Worm (Caenorhabditis elegans) whole organism, young adult: ENCODE data around the gene cogc-6.

Experiments
- B0035.1 ChIP-seq: sonication (generic microtip); optimal IDR thresholded peaks from 2 replicates; lab custom pipeline; 2016; ENCODE audit warnings: missing genetic modification characterization, mild to moderate bottlenecking, missing compliant biosample characterization, missing genotype, missing genetic modification reagents
- C17E4.6 ChIP-seq: fragments of 200-800 bp; sonication (Bioruptor generic); IDR thresholded peaks from 2 replicates; pipeline ENCODE4 v1.3.6; 2022; ENCODE audit warnings: missing genetic modification reagents, missing genetic modification characterization, missing compliant biosample characterization
- F10E7.11 ChIP-seq: sonication (generic microtip); optimal IDR thresholded peaks from 2 replicates; lab custom pipeline; 2017; ENCODE audit warnings: mild to moderate bottlenecking, missing genetic modification characterization, moderate library complexity, missing compliant biosample characterization
- F22D6.2 ChIP-seq: sonication (generic microtip); optimal IDR thresholded peaks from 2 replicates; lab custom pipeline; 2016; ENCODE audit warnings: mild to moderate bottlenecking, missing genetic modification characterization, missing compliant biosample characterization
- F33H1.4 ChIP-seq: fragments of 200-800 bp; sonication (Bioruptor generic); IDR thresholded peaks from 2 replicates; pipeline ENCODE4 v1.3.6; 2022; ENCODE audit warnings: missing genetic modification reagents, missing genetic modification characterization, missing compliant biosample characterization
- F39B2.1 ChIP-seq: fragments of 200-800 bp; sonication (Bioruptor generic); IDR thresholded peaks from 2 replicates; pipeline ENCODE4 v1.3.6; 2022; ENCODE audit warnings: missing genetic modification reagents, missing genetic modification characterization, missing compliant biosample characterization
- K11D2.4 ChIP-seq: fragments of 200-800 bp; sonication (Bioruptor generic); IDR thresholded peaks from 2 replicates; pipeline ENCODE4 v1.3.6; 2022; ENCODE audit warnings: missing genetic modification reagents, missing genetic modification characterization, missing compliant biosample characterization
- K12H6.12 ChIP-seq: fragments of 200-800 bp; sonication (Bioruptor generic); optimal IDR thresholded peaks from 2 replicates; lab custom pipeline; 2018; ENCODE audit warnings: mild to moderate bottlenecking, missing genetic modification characterization, missing compliant biosample characterization
- Y79H2A.3 ChIP-seq: fragments of 200-800 bp; sonication (Bioruptor generic); conservative IDR thresholded peaks from 2 replicates; pipeline ENCODE4 v1.3.6; 2022; ENCODE audit warnings: missing genetic modification reagents, missing genetic modification characterization, missing compliant biosample characterization
- attf-3 ChIP-seq: fragments of 200-800 bp; sonication (Bioruptor generic); conservative IDR thresholded peaks from 2 replicates; pipeline ENCODE4 v1.3.6; 2022; ENCODE audit warnings: missing genetic modification reagents, missing genetic modification characterization, missing compliant biosample characterization
- attf-5 ChIP-seq: fragments of 200-800 bp; sonication (Bioruptor generic); optimal IDR thresholded peaks from 2 replicates; lab custom pipeline; 2018; ENCODE audit warnings: mild to moderate bottlenecking, missing genetic modification characterization, missing compliant biosample characterization
- attf-6 ChIP-seq: fragments of 200-800 bp; sonication (Bioruptor generic); IDR thresholded peaks from 2 replicates; pipeline ENCODE4 v1.3.6; 2022; ENCODE audit warnings: missing genetic modification reagents, missing genetic modification characterization, missing compliant biosample characterization
- bed-1 ChIP-seq: fragments of 200-800 bp; sonication (Bioruptor generic); IDR thresholded peaks from 2 replicates; pipeline ENCODE4 v1.3.6; 2022; ENCODE audit warnings: missing genetic modification reagents, missing genetic modification characterization, missing compliant biosample characterization
- bed-2 ChIP-seq: fragments of 200-800 bp; sonication (Bioruptor generic); IDR thresholded peaks from 2 replicates; pipeline ENCODE4 v1.3.6; 2022; ENCODE audit warnings: missing genetic modification reagents, missing genetic modification characterization, missing compliant biosample characterization
- cebp-2 ChIP-seq: fragments of 200-800 bp; sonication (Bioruptor generic); IDR thresholded peaks from 2 replicates; pipeline ENCODE4 v1.3.6; 2022; ENCODE audit warnings: missing genetic modification characterization, missing compliant biosample characterization
- ceh-100 ChIP-seq: fragments of 200-800 bp; sonication (Bioruptor generic); IDR thresholded peaks from 2 replicates; pipeline ENCODE4 v1.3.6; 2022; ENCODE audit warnings: missing genetic modification reagents, missing genetic modification characterization, missing compliant biosample characterization
- ceh-79 ChIP-seq: sonication (generic microtip); optimal IDR thresholded peaks from 2 replicates; lab custom pipeline; 2017; ENCODE audit warnings: mild to moderate bottlenecking, missing genetic modification characterization, missing compliant biosample characterization
- die-1 ChIP-seq: sonication (generic microtip); optimal IDR thresholded peaks from 2 replicates; lab custom pipeline; 2016; ENCODE audit warnings: missing genotype, mild to moderate bottlenecking, missing genetic modification characterization, missing compliant biosample characterization
- dpff-1 ChIP-seq: sonication (generic microtip); optimal IDR thresholded peaks from 2 replicates; lab custom pipeline; 2017; ENCODE audit warnings: mild to moderate bottlenecking, missing genetic modification characterization, missing compliant biosample characterization
- efl-1 ChIP-seq: fragments of 150-350 bp; optimal IDR thresholded peaks from 2 replicates; lab custom pipeline; 2014; ENCODE audit warnings: missing biosample characterization, missing genetic modification reagents, missing genetic modification characterization
- ekl-4 ChIP-seq: fragments of 200-800 bp; sonication (Bioruptor generic); IDR thresholded peaks from 2 replicates; pipeline ENCODE4 v1.3.6; 2022; ENCODE audit warnings: missing genetic modification reagents, missing genetic modification characterization, missing compliant biosample characterization
- ets-4 ChIP-seq: fragments of 200-800 bp; sonication (Bioruptor generic); optimal IDR thresholded peaks from 2 replicates; lab custom pipeline; 2018; ENCODE audit warnings: mild to moderate bottlenecking, missing genetic modification characterization, missing compliant biosample characterization
- hmg-20 ChIP-seq: fragments of 200-800 bp; sonication (Bioruptor generic); IDR thresholded peaks from 2 replicates; pipeline ENCODE4 v1.3.6; 2022; ENCODE audit warnings: missing genetic modification reagents, missing genetic modification characterization, missing compliant biosample characterization
- hrde-1 ChIP-seq: sonication (generic microtip); optimal IDR thresholded peaks from 2 replicates; lab custom pipeline; 2016; ENCODE audit warnings: missing genetic modification characterization, mild to moderate bottlenecking, missing compliant biosample characterization, moderate library complexity, missing genotype, missing genetic modification reagents, borderline replicate concordance
- lag-1 ChIP-seq: fragments of 200-800 bp; sonication (Bioruptor generic); IDR thresholded peaks from 2 replicates; pipeline ENCODE4 v1.3.6; 2022; ENCODE audit warnings: missing genetic modification reagents, missing genetic modification characterization, missing compliant biosample characterization
- lin-54 ChIP-seq: fragments of 200-800 bp; sonication (Bioruptor generic); optimal IDR thresholded peaks from 2 replicates; lab custom pipeline; 2018; ENCODE audit warnings: mild to moderate bottlenecking, missing genetic modification characterization, missing compliant biosample characterization
- mcd-1 ChIP-seq: fragments of 200-800 bp; sonication (Bioruptor generic); IDR thresholded peaks from 2 replicates; pipeline ENCODE4 v1.3.6; 2022; ENCODE audit warnings: missing genetic modification reagents, missing genetic modification characterization, missing compliant biosample characterization
- mel-28 ChIP-seq: sonication (generic microtip); optimal IDR thresholded peaks from 2 replicates; lab custom pipeline; 2016; ENCODE audit warnings: borderline replicate concordance, mild to moderate bottlenecking, missing genetic modification characterization, missing compliant biosample characterization
- mes-4 ChIP-seq: sonication (generic microtip); optimal IDR thresholded peaks from 2 replicates; lab custom pipeline; 2016; ENCODE audit warnings: missing genotype, missing genetic modification characterization, missing compliant biosample characterization
- nfyb-1 ChIP-seq: fragments of 200-800 bp; sonication (Bioruptor generic); IDR thresholded peaks from 2 replicates; pipeline ENCODE4 v1.3.6; 2022; ENCODE audit warnings: missing genetic modification reagents, missing genetic modification characterization, missing compliant biosample characterization
- nhr-120 ChIP-seq: fragments of 200-800 bp; sonication (Bioruptor generic); IDR thresholded peaks from 2 replicates; pipeline ENCODE4 v1.3.6; 2022; ENCODE audit warnings: missing genetic modification characterization, missing compliant biosample characterization
- nhr-179 ChIP-seq: sonication (generic microtip); optimal IDR thresholded peaks from 2 replicates; lab custom pipeline; 2016; ENCODE audit warnings: mild to moderate bottlenecking, missing genetic modification characterization, missing compliant biosample characterization
- pha-4 ChIP-seq: fragments of 150-350 bp; sonication (generic microtip); optimal IDR thresholded peaks from 2 replicates; lab custom pipeline; 2014; ENCODE audit warnings: missing biosample characterization, missing genetic modification reagents, missing genetic modification characterization
- rcor-1 ChIP-seq: fragments of 200-800 bp; sonication (Bioruptor generic); IDR thresholded peaks from 2 replicates; pipeline ENCODE4 v1.3.6; 2022; ENCODE audit warnings: missing genetic modification reagents, missing genetic modification characterization, missing compliant biosample characterization
- sdz-38 ChIP-seq: sonication (generic microtip); optimal IDR thresholded peaks from 2 replicates; lab custom pipeline; 2016; ENCODE audit warnings: missing genotype, missing genetic modification characterization, missing compliant biosample characterization
- sea-2 ChIP-seq: fragments of 200-800 bp; sonication (Bioruptor generic); IDR thresholded peaks from 2 replicates; pipeline ENCODE4 v1.3.6; 2022; ENCODE audit warnings: missing genetic modification characterization, missing compliant biosample characterization
- snpc-1.1 ChIP-seq: sonication (generic microtip); optimal IDR thresholded peaks from 2 replicates; lab custom pipeline; 2017; ENCODE audit warnings: missing genetic modification characterization, mild to moderate bottlenecking, missing compliant biosample characterization, antibody characterized with exemption, moderate library complexity, missing genotype, missing genetic modification reagents; ENCODE audit not compliant: insufficient read depth
- snpc-3.4 ChIP-seq: sonication (generic microtip); optimal IDR thresholded peaks from 2 replicates; lab custom pipeline; 2017; ENCODE audit warnings: missing genetic modification characterization, mild to moderate bottlenecking, missing compliant biosample characterization, antibody characterized with exemption, moderate library complexity, missing genotype, missing genetic modification reagents
- snpc-4 ChIP-seq, 5 experiments: fragments of 150-350 bp in 1 of 5; sonication (generic microtip) in 4 of 5; optimal IDR thresholded peaks; 2 replicates each; lab custom pipeline; 2014 to 2018; ENCODE audit warnings: missing genetic modification characterization in 5 of 5, missing biosample characterization in 3 of 5, antibody characterized with exemption in 2 of 5, mild to moderate bottlenecking in 2 of 5, missing compliant biosample characterization in 2 of 5, missing genotype in 2 of 5, moderate library complexity in 2 of 5, missing genetic modification reagents in 1 of 5
- sptf-2 ChIP-seq: fragments of 200-800 bp; sonication (Bioruptor generic); optimal IDR thresholded peaks from 2 replicates; lab custom pipeline; 2018; ENCODE audit warnings: mild to moderate bottlenecking, missing genetic modification characterization, missing compliant biosample characterization
- tbp1 ChIP-seq: fragments of 200-800 bp; sonication (Bioruptor generic); optimal IDR thresholded peaks from 2 replicates; lab custom pipeline; 2018; ENCODE audit warnings: mild to moderate bottlenecking, missing genetic modification characterization, missing compliant biosample characterization
- tbx-9 ChIP-seq: sonication (generic microtip); optimal IDR thresholded peaks from 2 replicates; lab custom pipeline; 2016; ENCODE audit warnings: borderline replicate concordance, missing genetic modification characterization, inconsistent platforms, missing compliant biosample characterization
- unc-62 ChIP-seq: fragments of 150-350 bp; optimal IDR thresholded peaks from 2 replicates; lab custom pipeline; 2014; ENCODE audit warnings: missing biosample characterization, missing genetic modification reagents, missing genetic modification characterization
- zim-3 ChIP-seq: sonication (generic microtip); optimal IDR thresholded peaks from 2 replicates; lab custom pipeline; 2017; ENCODE audit warnings: mild to moderate bottlenecking, missing genetic modification characterization, moderate library complexity, missing compliant biosample characterization
- ztf-18 ChIP-seq: sonication (generic microtip); optimal IDR thresholded peaks from 2 replicates; lab custom pipeline; 2016; ENCODE audit warnings: missing genotype, mild to moderate bottlenecking, missing genetic modification characterization, missing compliant biosample characterization
- ztf-25 ChIP-seq: fragments of 200-800 bp; sonication (Bioruptor generic); IDR thresholded peaks from 2 replicates; pipeline ENCODE4 v1.3.6; 2022; ENCODE audit warnings: missing genetic modification reagents, missing genetic modification characterization, missing compliant biosample characterization
- ztf-28 ChIP-seq: fragments of 200-800 bp; sonication (Bioruptor generic); IDR thresholded peaks from 2 replicates; pipeline ENCODE4 v1.3.6; 2022; ENCODE audit warnings: missing genetic modification reagents, missing genetic modification characterization, missing compliant biosample characterization

The cogc-6 gene

DNA sequence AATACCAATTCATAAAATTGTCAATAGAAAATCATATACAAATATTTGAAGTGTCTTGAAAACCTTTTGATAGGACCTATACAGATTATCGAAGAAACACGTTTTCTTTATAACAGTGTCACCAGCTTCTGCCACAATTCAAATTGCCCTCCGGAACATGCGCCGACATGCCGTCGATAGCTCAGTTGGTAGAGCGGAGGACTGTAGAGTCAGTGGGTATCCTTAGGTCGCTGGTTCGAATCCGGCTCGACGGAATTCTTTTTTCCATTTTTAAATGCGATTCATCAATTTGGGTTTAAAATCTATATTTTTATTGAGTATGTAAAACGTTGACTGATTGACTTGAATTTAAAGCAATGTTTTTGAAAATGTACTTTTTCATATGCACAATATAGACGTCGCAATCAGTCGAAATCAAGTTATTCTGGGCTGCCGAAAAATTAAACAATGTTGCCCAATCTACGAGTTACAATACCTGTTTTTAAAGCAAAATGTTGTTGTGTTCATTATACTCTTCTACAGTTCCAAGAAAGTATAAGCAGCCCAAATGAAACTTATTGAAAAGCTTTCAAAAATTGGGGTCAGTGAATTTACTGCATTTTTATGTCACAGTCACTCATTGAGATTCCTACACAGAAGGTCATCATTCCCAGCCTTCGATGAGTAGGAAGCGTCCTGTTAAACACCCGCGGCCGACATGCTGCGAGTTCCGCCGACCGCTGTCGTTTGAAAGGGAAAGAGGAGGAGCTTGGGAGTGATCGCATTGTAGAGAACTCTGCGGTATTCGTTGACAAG is 26.4 kb upstream of the cogc-6 start (continued):
- TF ChIP-seq bed-1, result no peak
- TF ChIP-seq snpc-4 (GFP tag; optimal IDR thresholded peaks at IDR 0.05; lab: Kevin White, UChicago), result peak; percentile 99
- TF ChIP-seq snpc-4 (tag; optimal IDR thresholded peaks at IDR 0.05; lab: Kevin White, UChicago), result peak; percentile 97 to 100 (median 99)
- TF ChIP-seq hmg-20, result peak; percentile 83
- TF ChIP-seq sptf-2, result no peak
- TF ChIP-seq ztf-28 (GFP tag; lab: Robert Waterston, UW), result no peak
- peak; percentile 49 for TF ChIP-seq die-1 (tag; lab: Kevin White, UChicago)
- no peak for TF ChIP-seq K11D2.4 (GFP tag; lab: Robert Waterston, UW)
- TF ChIP-seq zim-3 (tag; lab: Kevin White, UChicago), result no peak
- TF ChIP-seq mel-28 (tag; lab: Kevin White, UChicago), result no peak
- peak; percentile 70 for TF ChIP-seq C17E4.6 (GFP tag; lab: Robert Waterston, UW)
- TF ChIP-seq attf-3, result 0 out of 2 replicates have a peak, but pooled peaks have one; percentile 31
- peak; percentile 29 for TF ChIP-seq mes-4
- TF ChIP-seq cebp-2, result no peak
- TF ChIP-seq sea-2 (GFP tag; lab: Robert Waterston, UW), result no peak
- TF ChIP-seq hrde-1 (tag; lab: Kevin White, UChicago), result peak; percentile 90
- peak; percentile 97 for TF ChIP-seq snpc-3.4 (tag; lab: Kevin White, UChicago)
- TF ChIP-seq Y79H2A.3 (GFP tag; lab: Robert Waterston, UW), result no peak
- no peak for TF ChIP-seq attf-5
- TF ChIP-seq ztf-25 (GFP tag; lab: Robert Waterston, UW), result no peak
- peak; percentile 46 for TF ChIP-seq B0035.1 (tag; lab: Kevin White, UChicago)
- TF ChIP-seq K12H6.12 (tag; lab: Kevin White, UChicago), result no peak
- peak; percentile 90 for TF ChIP-seq rcor-1 (GFP tag; lab: Robert Waterston, UW)
- TF ChIP-seq ekl-4 (GFP tag; lab: Robert Waterston, UW), result peak; percentile 80
- TF ChIP-seq F10E7.11 (tag; lab: Kevin White, UChicago), result no peak
- TF ChIP-seq nhr-179 (tag; lab: Kevin White, UChicago), result no peak
- TF ChIP-seq snpc-1.1 (tag; lab: Kevin White, UChicago), result peak; percentile 99
- peak; percentile 88 for TF ChIP-seq tbp1 (GFP tag; lab: Kevin White, UChicago)
- no peak for TF ChIP-seq ceh-79 (tag; lab: Kevin White, UChicago)
- no peak for TF ChIP-seq ets-4 (GFP tag; lab: Kevin White, UChicago)
- peak; percentile 75 for TF ChIP-seq mcd-1 (GFP tag; lab: Robert Waterston, UW)
- TF ChIP-seq ceh-100 (GFP tag; lab: Robert Waterston, UW), result peak; percentile 60; the same call in 1 of the 2 replicates
- no peak for TF ChIP-seq dpff-1 (tag; lab: Kevin White, UChicago)
- TF ChIP-seq nfyb-1 (GFP tag; lab: Robert Waterston, UW), result peak; percentile 64; the same call in 1 of the 2 replicates
- TF ChIP-seq bed-2 (GFP tag; lab: Robert Waterston, UW), result no peak
- no peak for TF ChIP-seq F39B2.1 (GFP tag; lab: Robert Waterston, UW)
- no peak for TF ChIP-seq pha-4
- TF ChIP-seq F33H1.4 (GFP tag; lab: Robert Waterston, UW), result peak; percentile 64
- no peak for TF ChIP-seq lin-54 (GFP tag; lab: Kevin White, UChicago)
- peak; percentile 61 for TF ChIP-seq ztf-18 (tag; lab: Kevin White, UChicago)
- no peak for TF ChIP-seq unc-62 (GFP tag; lab: Kevin White, UChicago)
- TF ChIP-seq efl-1 (GFP tag; lab: Kevin White, UChicago), result peak; percentile 17
- TF ChIP-seq F22D6.2 (tag; lab: Kevin White, UChicago), result no peak
- no peak for TF ChIP-seq sdz-38 (tag; lab: Kevin White, UChicago)
- no peak for TF ChIP-seq nhr-120 (GFP tag; lab: Robert Waterston, UW)
- TF ChIP-seq tbx-9 (tag; lab: Kevin White, UChicago), result no peak
- TF ChIP-seq lag-1 (GFP tag; lab: Robert Waterston, UW), result no peak
- peak; percentile 94 for TF ChIP-seq attf-6 (GFP tag; lab: Robert Waterston, UW)
